Worm (Caenorhabditis elegans): Measurements from ENCODE around the gene spin-4.

DNA sequence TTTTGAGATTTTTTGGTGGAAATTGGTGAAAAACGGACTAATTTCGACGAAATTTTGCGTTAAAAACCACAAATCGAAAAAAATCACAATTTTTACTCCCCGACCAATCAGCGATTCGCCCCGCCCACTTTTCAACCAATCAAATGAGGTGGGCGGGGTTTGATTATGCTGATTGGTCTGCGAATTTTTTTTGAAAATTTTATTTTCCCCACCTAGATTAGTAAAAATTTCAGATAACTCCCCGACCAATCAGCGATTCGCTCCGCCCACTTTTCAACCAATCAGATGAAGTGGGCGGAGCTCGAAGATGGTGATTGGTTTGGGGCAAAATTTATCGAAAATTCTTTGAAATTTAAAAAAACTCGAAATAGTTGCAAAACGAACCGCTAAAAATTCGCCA, 48.9 kb upstream of the spin-4 start:
- TF ChIP-seq him-1 (tag; optimal IDR thresholded peaks at IDR 0.05) (no peak), W03F9.2 (tag; optimal IDR thresholded peaks at IDR 0.05) (no peak), dao-5 (tag; optimal IDR thresholded peaks at IDR 0.05) (no peak)

Data from whole organism, L4/young adult.